Worm (Caenorhabditis elegans): ENCODE measurements around the gene nhr-280.
"Not testable (repeated sequence)": the region's sequence is repeated elsewhere in the genome, so short reads cannot be mapped to it uniquely, and the experiment has no call there.

DNA sequence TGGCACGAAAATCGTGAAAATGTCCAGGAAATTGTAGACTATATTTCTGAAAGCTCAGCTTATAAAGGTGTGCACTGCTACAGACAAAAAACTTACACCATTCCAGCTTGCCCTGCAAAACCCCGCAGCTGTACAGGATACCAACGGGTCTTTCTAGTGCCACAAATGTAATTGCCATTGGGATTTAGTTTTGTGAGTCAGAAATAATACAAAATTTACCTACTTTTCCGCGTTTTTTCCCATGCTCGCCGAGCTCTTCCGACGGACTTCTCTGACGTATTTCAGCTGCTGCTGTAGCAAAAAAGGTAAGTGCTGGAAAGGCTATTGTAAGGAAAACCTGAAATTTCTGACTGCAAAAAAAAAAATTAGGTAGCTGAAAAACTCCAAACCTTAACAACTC lies 33.5 kb downstream of the nhr-280 start, which contains the start of gene C29F9.8:
- TF ChIP-seq ztf-4, jun-1 (tag; optimal IDR thresholded peaks at IDR 0.05): not testable (repeated sequence)

Measured in whole organism, L3 larva.